Fruit fly (Drosophila melanogaster) whole organism, embryonic: ENCODE results near the gene CG18428.

Source experiments
- Abd-B ChIP-seq: fragments of 200-800 bp; sonication (Bioruptor generic); optimal IDR thresholded peaks from 2 replicates; lab custom pipeline; 2018; ENCODE audit warnings: missing biosample characterization, mild to moderate bottlenecking, missing genetic modification characterization, moderate library complexity
- Atf3 ChIP-seq: fragments of 200-800 bp; sonication (Bioruptor generic); optimal IDR thresholded peaks from 3 replicates; lab custom pipeline; 2016; ENCODE audit warnings: missing biosample characterization, missing genetic modification characterization
- B-H2 ChIP-seq: fragments of 200-800 bp; sonication (Bioruptor generic); optimal IDR thresholded peaks from 2 replicates; lab custom pipeline; 2018; ENCODE audit warnings: missing biosample characterization, mild to moderate bottlenecking, missing genetic modification characterization
- Blimp-1 ChIP-seq: fragments of 200-800 bp; sonication (Bioruptor generic); optimal IDR thresholded peaks from 3 replicates; lab custom pipeline; 2018; ENCODE audit warnings: missing biosample characterization, missing genetic modification characterization, mild to moderate bottlenecking, moderate library complexity, missing genetic modification reagents
- CG1024 ChIP-seq: fragments of 200-800 bp; sonication (Bioruptor generic); IDR thresholded peaks from 2 replicates; pipeline ENCODE4 v1.3.6; 2022; ENCODE audit warnings: missing biosample characterization, missing genetic modification characterization
- CG10321 ChIP-seq: fragments of 200-800 bp; sonication (Bioruptor generic); IDR thresholded peaks from 2 replicates; pipeline ENCODE4 v1.3.6; 2022; ENCODE audit warnings: missing biosample characterization, missing genetic modification characterization
- CG11723 ChIP-seq: fragments of 200-800 bp; sonication (Bioruptor generic); optimal IDR thresholded peaks from 2 replicates; lab custom pipeline; 2017; ENCODE audit warnings: missing biosample characterization, mild to moderate bottlenecking, missing genetic modification characterization
- CG12071 ChIP-seq: fragments of 200-800 bp; sonication (Bioruptor generic); optimal IDR thresholded peaks from 3 replicates; lab custom pipeline; 2018; ENCODE audit warnings: missing biosample characterization, mild to moderate bottlenecking, missing genetic modification characterization
- CG15011 ChIP-seq: fragments of 200-800 bp; sonication (Bioruptor generic); optimal IDR thresholded peaks from 3 replicates; lab custom pipeline; 2018; ENCODE audit warnings: missing biosample characterization, mild to moderate bottlenecking, missing genetic modification characterization
- CG2875 ChIP-seq: fragments of 200-800 bp; sonication (Bioruptor generic); optimal IDR thresholded peaks from 2 replicates; lab custom pipeline; 2017; ENCODE audit warnings: missing biosample characterization, mild to moderate bottlenecking, missing genetic modification characterization, missing genetic modification reagents
- CG30403 ChIP-seq: fragments of 200-800 bp; sonication (Bioruptor generic); optimal IDR thresholded peaks from 3 replicates; lab custom pipeline; 2016; ENCODE audit warnings: missing biosample characterization, missing genetic modification characterization
- CG34376 ChIP-seq: fragments of 200-800 bp; sonication (Bioruptor generic); optimal IDR thresholded peaks from 2 replicates; lab custom pipeline; 2018; ENCODE audit warnings: missing biosample characterization, mild to moderate bottlenecking, missing genetic modification characterization
- CG34422 ChIP-seq: fragments of 200-800 bp; sonication (Bioruptor generic); IDR thresholded peaks from 3 replicates; pipeline ENCODE4 v1.3.6; 2022; ENCODE audit warnings: missing biosample characterization, missing genetic modification characterization
- CG4730 ChIP-seq: fragments of 200-800 bp; sonication (Bioruptor generic); IDR thresholded peaks from 2 replicates; pipeline ENCODE4 v1.3.6; 2022; ENCODE audit warnings: missing biosample characterization, missing genetic modification characterization
- CG4820 ChIP-seq: fragments of 200-800 bp; sonication (Bioruptor generic); optimal IDR thresholded peaks from 3 replicates; lab custom pipeline; 2016; ENCODE audit warnings: missing biosample characterization, missing genetic modification characterization
- CG5245 ChIP-seq: fragments of 200-800 bp; sonication (Bioruptor generic); optimal IDR thresholded peaks from 3 replicates; lab custom pipeline; 2016; ENCODE audit warnings: missing biosample characterization, missing genetic modification characterization
- CG6175 ChIP-seq: fragments of 200-800 bp; sonication (Bioruptor generic); IDR thresholded peaks from 3 replicates; pipeline ENCODE4 v1.3.6; 2022; ENCODE audit warnings: missing biosample characterization, missing genetic modification characterization
- CG6791 ChIP-seq: fragments of 200-800 bp; sonication (Bioruptor generic); IDR thresholded peaks from 3 replicates; pipeline ENCODE4 v1.3.6; 2022; ENCODE audit warnings: missing biosample characterization, missing genetic modification characterization; ENCODE audit not compliant: partially characterized antibody
- CG8359 ChIP-seq: fragments of 200-800 bp; sonication (Bioruptor generic); optimal IDR thresholded peaks from 2 replicates; lab custom pipeline; 2017; ENCODE audit warnings: missing biosample characterization, mild to moderate bottlenecking, missing genetic modification characterization, borderline replicate concordance
- CG8478 ChIP-seq: fragments of >200 bp; optimal IDR thresholded peaks from 2 replicates; lab custom pipeline; 2018
- CG9727 ChIP-seq: fragments of 200-800 bp; sonication (Bioruptor generic); optimal IDR thresholded peaks from 3 replicates; lab custom pipeline; 2017; ENCODE audit warnings: missing biosample characterization, mild to moderate bottlenecking, missing genetic modification characterization
- CG9817 ChIP-seq: fragments of 200-800 bp; sonication (Bioruptor generic); optimal IDR thresholded peaks from 2 replicates; lab custom pipeline; 2018; ENCODE audit warnings: missing biosample characterization, mild to moderate bottlenecking, missing genetic modification characterization, moderate library complexity
- Dip3 ChIP-seq: fragments of 200-800 bp; sonication (Bioruptor generic); optimal IDR thresholded peaks from 3 replicates; lab custom pipeline; 2016; ENCODE audit warnings: missing biosample characterization, missing genetic modification characterization
- Dp ChIP-seq: fragments of 200-800 bp; sonication (Bioruptor generic); optimal IDR thresholded peaks from 2 replicates; lab custom pipeline; 2018; ENCODE audit warnings: missing biosample characterization, mild to moderate bottlenecking, missing genetic modification characterization, moderate library complexity
- ERR ChIP-seq: fragments of 200-800 bp; sonication (Bioruptor generic); optimal IDR thresholded peaks from 2 replicates; lab custom pipeline; 2016; ENCODE audit warnings: missing biosample characterization, missing genetic modification characterization
- GATAe ChIP-seq: fragments of 200-800 bp; sonication (Bioruptor generic); conservative IDR thresholded peaks from 2 replicates; pipeline ENCODE4 v1.3.6; 2022; ENCODE audit warnings: missing biosample characterization, missing genetic modification characterization
- Hr39 ChIP-seq: fragments of >200 bp; optimal IDR thresholded peaks from 2 replicates; lab custom pipeline; 2017
- Kr ChIP-seq: fragments of 200-800 bp; sonication (Bioruptor generic); optimal IDR thresholded peaks from 2 replicates; lab custom pipeline; 2017; ENCODE audit warnings: missing biosample characterization, mild to moderate bottlenecking, missing genetic modification characterization
- MTF-1 ChIP-seq: fragments of 200-800 bp; sonication (Bioruptor generic); optimal IDR thresholded peaks from 2 replicates; lab custom pipeline; 2018; ENCODE audit warnings: missing biosample characterization, mild to moderate bottlenecking, missing genetic modification characterization, borderline replicate concordance
- Nf-YC ChIP-seq: fragments of 200-800 bp; optimal IDR thresholded peaks from 3 replicates; lab custom pipeline; 2019; ENCODE audit warnings: missing biosample characterization, mild to moderate bottlenecking, missing genetic modification characterization, moderate library complexity
- Poxn ChIP-seq: fragments of 200-800 bp; sonication (Bioruptor generic); IDR thresholded peaks from 2 replicates; pipeline ENCODE4 v1.3.6; 2022; ENCODE audit warnings: missing biosample characterization, missing genetic modification characterization
- Sin3A ChIP-seq: fragments of >200 bp; optimal IDR thresholded peaks from 2 replicates; lab custom pipeline; 2018
- Six4 ChIP-seq: fragments of 200-800 bp; sonication (Bioruptor generic); optimal IDR thresholded peaks from 2 replicates; lab custom pipeline; 2016; ENCODE audit warnings: missing biosample characterization, missing genetic modification characterization
- Xrp1 ChIP-seq: fragments of 200-800 bp; sonication (Bioruptor generic); IDR thresholded peaks from 2 replicates; pipeline ENCODE4 v1.3.6; 2022; ENCODE audit warnings: missing biosample characterization, missing genetic modification characterization
- al ChIP-seq: fragments of 200-800 bp; sonication (Bioruptor generic); IDR thresholded peaks from 2 replicates; pipeline ENCODE4 v1.3.6; 2022; ENCODE audit warnings: missing biosample characterization, missing genetic modification characterization
- btn ChIP-seq: fragments of 200-800 bp; sonication (Bioruptor generic); optimal IDR thresholded peaks from 2 replicates; lab custom pipeline; 2016; ENCODE audit warnings: missing biosample characterization, missing genetic modification characterization
- cas ChIP-seq: fragments of 200-800 bp; sonication (Bioruptor generic); IDR thresholded peaks from 2 replicates; pipeline ENCODE4 v1.3.6; 2022; ENCODE audit warnings: missing biosample characterization, missing genetic modification characterization
- en ChIP-seq: fragments of 200-800 bp; sonication (Bioruptor generic); optimal IDR thresholded peaks from 2 replicates; lab custom pipeline; 2016; ENCODE audit warnings: missing biosample characterization, missing genetic modification characterization
- gce ChIP-seq: fragments of 200-800 bp; sonication (Bioruptor generic); IDR thresholded peaks from 3 replicates; pipeline ENCODE4 v1.3.6; 2022; ENCODE audit warnings: missing biosample characterization, missing genetic modification characterization
- grn ChIP-seq: fragments of 200-800 bp; sonication (Bioruptor generic); optimal IDR thresholded peaks from 3 replicates; lab custom pipeline; 2017; ENCODE audit warnings: missing biosample characterization, missing genetic modification characterization
- gsb-n ChIP-seq: fragments of 200-800 bp; sonication (Bioruptor generic); optimal IDR thresholded peaks from 3 replicates; lab custom pipeline; 2018; ENCODE audit warnings: missing biosample characterization, mild to moderate bottlenecking, missing genetic modification characterization
- ham ChIP-seq: fragments of 200-800 bp; sonication (Bioruptor generic); IDR thresholded peaks from 2 replicates; pipeline ENCODE4 v1.3.6; 2022; ENCODE audit warnings: missing biosample characterization, missing genetic modification characterization
- knrl ChIP-seq: fragments of 200-800 bp; sonication (Bioruptor generic); IDR thresholded peaks from 3 replicates; pipeline ENCODE4 v1.3.6; 2022; ENCODE audit warnings: missing biosample characterization, missing genetic modification characterization; ENCODE audit not compliant: partially characterized antibody
- lilli ChIP-seq: fragments of 200-800 bp; sonication (Bioruptor generic); optimal IDR thresholded peaks from 3 replicates; lab custom pipeline; 2016; ENCODE audit warnings: missing biosample characterization, missing genetic modification characterization
- lmd ChIP-seq: fragments of 200-800 bp; sonication (Bioruptor generic); IDR thresholded peaks from 2 replicates; pipeline ENCODE4 v1.3.6; 2022; ENCODE audit warnings: missing biosample characterization, missing genetic modification characterization
- mam ChIP-seq: fragments of 200-800 bp; sonication (Bioruptor generic); optimal IDR thresholded peaks from 3 replicates; lab custom pipeline; 2016; ENCODE audit warnings: missing biosample characterization, missing genetic modification characterization
- mirr ChIP-seq: fragments of 200-800 bp; sonication (Bioruptor generic); optimal IDR thresholded peaks from 3 replicates; lab custom pipeline; 2018; ENCODE audit warnings: missing biosample characterization, mild to moderate bottlenecking, missing genetic modification characterization
- pb ChIP-seq: fragments of 200-800 bp; sonication (Bioruptor generic); optimal IDR thresholded peaks from 3 replicates; lab custom pipeline; 2016; ENCODE audit warnings: missing biosample characterization, missing genetic modification characterization
- phol ChIP-seq: fragments of 200-800 bp; sonication (Bioruptor generic); optimal IDR thresholded peaks from 3 replicates; lab custom pipeline; 2018; ENCODE audit warnings: missing biosample characterization, mild to moderate bottlenecking, missing genetic modification characterization, moderate library complexity
- schlank ChIP-seq: fragments of 200-800 bp; sonication (Bioruptor generic); optimal IDR thresholded peaks from 2 replicates; lab custom pipeline; 2018; ENCODE audit warnings: missing biosample characterization, mild to moderate bottlenecking, missing genetic modification characterization
- sens ChIP-seq: fragments of 200-800 bp; sonication (Bioruptor generic); peaks from one replicate; lab custom pipeline; 2016; ENCODE audit warnings: missing biosample characterization, missing genetic modification characterization
- ssp ChIP-seq: fragments of 200-800 bp; sonication (Bioruptor generic); IDR thresholded peaks from 2 replicates; pipeline ENCODE4 v1.3.6; 2022; ENCODE audit warnings: missing biosample characterization, missing genetic modification characterization
- vfl ChIP-seq: fragments of 200-800 bp; sonication (Bioruptor generic); optimal IDR thresholded peaks from 2 replicates; lab custom pipeline; 2016; ENCODE audit warnings: missing biosample characterization, missing genetic modification characterization
- vnd ChIP-seq: fragments of 200-800 bp; sonication (Bioruptor generic); IDR thresholded peaks from 3 replicates; pipeline ENCODE4 v1.3.6; 2022; ENCODE audit warnings: missing biosample characterization, missing genetic modification characterization; ENCODE audit not compliant: partially characterized antibody

Gene CG18428

DNA sequence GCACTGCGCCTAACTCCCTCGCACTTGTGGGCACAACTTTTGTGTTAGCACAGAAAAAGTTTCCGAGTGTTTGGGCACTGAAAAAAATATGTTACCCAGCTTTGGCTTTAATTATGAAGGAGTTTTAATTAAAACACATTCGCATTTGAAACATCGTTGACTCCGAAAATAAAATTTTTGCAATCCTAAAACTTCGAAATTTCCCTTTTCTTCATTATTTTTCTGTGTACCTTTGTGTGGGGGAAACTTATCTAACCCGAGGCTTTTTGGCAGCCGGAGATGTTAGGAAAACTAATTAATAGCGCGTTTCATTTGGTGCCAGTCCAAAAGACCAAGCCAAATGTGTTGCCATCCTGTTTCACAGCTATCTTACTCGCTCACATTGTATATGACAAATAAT, 17.5 kb upstream of the CG18428 start (continued):
- TF ChIP-seq GATAe (no peak), B-H2 (no peak), knrl (GFP tag; lab: Robert Waterston, UW) (no peak), MTF-1 (no peak), gsb-n (tag; lab: Kevin White, UChicago) (no peak), mirr (no peak), Xrp1 (GFP tag; lab: Robert Waterston, UW) (0 out of 2 replicates have a peak, but pooled peaks have one; percentile 20), CG2875 (GFP tag; lab: Kevin White, UChicago) (no peak), CG11723 (GFP tag; lab: Kevin White, UChicago) (no peak), ERR (GFP tag; lab: Kevin White, UChicago) (no peak), Blimp-1 (no peak), schlank (tag; lab: Kevin White, UChicago) (no peak), Abd-B (no peak), CG6175 (GFP tag; lab: Robert Waterston, UW) (no peak), CG9727 (GFP tag; lab: Kevin White, UChicago) (no peak), Poxn (GFP tag; lab: Robert Waterston, UW) (no peak), al (GFP tag; lab: Robert Waterston, UW) (no peak), CG12071 (GFP tag; lab: Kevin White, UChicago) (no peak), CG30403 (GFP tag; lab: Kevin White, UChicago) (no peak), lmd (GFP tag; lab: Robert Waterston, UW) (no peak), CG34376 (GFP tag; lab: Kevin White, UChicago) (no peak), vnd (no peak), grn (GFP tag; lab: Kevin White, UChicago) (no peak), sens (GFP tag; lab: Kevin White, UChicago) (peak; percentile 71), cas (GFP tag; lab: Robert Waterston, UW) (no peak), Dp (GFP tag; lab: Kevin White, UChicago) (no peak), Nf-YC (tag; lab: Kevin White, UChicago) (no peak), CG8478 (lab: Kevin White, UChicago) (no peak), CG6791 (GFP tag; lab: Robert Waterston, UW) (no peak), Atf3 (no peak), Kr (GFP tag; lab: Kevin White, UChicago) (no peak), CG8359 (GFP tag; lab: Kevin White, UChicago) (no peak), CG10321 (no peak), phol (tag; lab: Kevin White, UChicago) (no peak), mam (GFP tag; lab: Kevin White, UChicago) (peak; percentile 0), CG34422 (GFP tag; lab: Robert Waterston, UW) (no peak), lilli (GFP tag; lab: Kevin White, UChicago) (peak; percentile 45), Dip3 (GFP tag; lab: Kevin White, UChicago) (peak; percentile 2), gce (GFP tag; lab: Robert Waterston, UW) (no peak), CG15011 (GFP tag; lab: Kevin White, UChicago) (no peak), Hr39 (lab: Kevin White, UChicago) (no peak), CG4730 (GFP tag; lab: Robert Waterston, UW) (no peak), CG9817 (tag; lab: Kevin White, UChicago) (no peak), Sin3A (lab: Kevin White, UChicago) (no peak), pb (GFP tag; lab: Kevin White, UChicago) (no peak), CG4820 (no peak), CG5245 (GFP tag; lab: Kevin White, UChicago) (no peak), ham (GFP tag; lab: Robert Waterston, UW) (no peak), CG1024 (GFP tag; lab: Robert Waterston, UW) (no peak), ssp (GFP tag; lab: Robert Waterston, UW) (no peak), en (no peak), Six4 (no peak), btn (GFP tag; lab: Kevin White, UChicago) (no peak), vfl (GFP tag; lab: Kevin White, UChicago) (no peak)
